Fruit fly (Drosophila melanogaster) whole organism, prepupa: ENCODE data around the gene Acp65Aa.

ENCODE experiments used
- CG6276 ChIP-seq: fragments of 200-800 bp; sonication (Bioruptor generic); optimal IDR thresholded peaks from 2 replicates; lab custom pipeline; 2017; ENCODE audit warnings: missing biosample characterization, mild to moderate bottlenecking, missing genetic modification characterization
- CG7368 ChIP-seq: fragments of 200-800 bp; sonication (Bioruptor generic); optimal IDR thresholded peaks from 3 replicates; lab custom pipeline; 2016; ENCODE audit warnings: missing biosample characterization, missing genetic modification characterization
- Ets21C ChIP-seq: fragments of 200-800 bp; sonication (Bioruptor generic); optimal IDR thresholded peaks from 3 replicates; lab custom pipeline; 2016; ENCODE audit warnings: missing biosample characterization, missing genetic modification characterization
- Sox102F ChIP-seq: fragments of 200-800 bp; sonication (Bioruptor generic); optimal IDR thresholded peaks from 2 replicates; lab custom pipeline; 2016; ENCODE audit warnings: missing biosample characterization, mild to moderate bottlenecking, missing genetic modification characterization
- cyc ChIP-seq: fragments of 200-800 bp; sonication (Bioruptor generic); optimal IDR thresholded peaks from 3 replicates; lab custom pipeline; 2016; ENCODE audit warnings: missing biosample characterization, missing genetic modification characterization
- dsx ChIP-seq: fragments of 200-800 bp; optimal IDR thresholded peaks from 3 replicates; lab custom pipeline; 2019; ENCODE audit warnings: missing biosample characterization, mild to moderate bottlenecking, missing genetic modification characterization, moderate library complexity; ENCODE audit not compliant: poor library complexity, severe bottlenecking
- fd85E ChIP-seq: fragments of 200-800 bp; sonication (Bioruptor generic); optimal IDR thresholded peaks from 3 replicates; lab custom pipeline; 2016; ENCODE audit warnings: missing biosample characterization, missing genetic modification characterization
- topi ChIP-seq: fragments of 200-800 bp; sonication (Bioruptor generic); optimal IDR thresholded peaks from 3 replicates; lab custom pipeline; 2016; ENCODE audit warnings: missing biosample characterization, missing genetic modification characterization

dm6 chr3L:6110673-6111449 is 41.7 kb downstream of the Acp65Aa start:
- TF ChIP-seq cyc (GFP tag; lab: Kevin White, UChicago) = no peak
- TF ChIP-seq Sox102F (GFP tag; lab: Kevin White, UChicago) = no peak
- no peak for TF ChIP-seq CG6276 (GFP tag; lab: Kevin White, UChicago)
- TF ChIP-seq dsx = no peak
- TF ChIP-seq CG7368 (GFP tag; lab: Kevin White, UChicago) = no peak
- TF ChIP-seq fd85E (GFP tag; lab: Kevin White, UChicago) = no peak
- TF ChIP-seq topi (GFP tag; lab: Kevin White, UChicago) = no peak
- TF ChIP-seq Ets21C (GFP tag; lab: Kevin White, UChicago) = no peak
